Worm (Caenorhabditis elegans) whole organism, early embryonic: ENCODE data around the gene gtf-2H5.

Experiments used
- B0310.2 ChIP-seq: sonication (generic microtip); optimal IDR thresholded peaks from 2 replicates; lab custom pipeline; 2016; ENCODE audit warnings: mild to moderate bottlenecking, missing genetic modification characterization, missing compliant biosample characterization
- F13C5.2 ChIP-seq: sonication (generic microtip); optimal IDR thresholded peaks from 2 replicates; lab custom pipeline; 2017; ENCODE audit warnings: mild to moderate bottlenecking, missing genetic modification characterization, inconsistent platforms, missing compliant biosample characterization
- aly-1 ChIP-seq: sonication (generic microtip); optimal IDR thresholded peaks from 2 replicates; lab custom pipeline; 2016; ENCODE audit warnings: missing genetic modification characterization, missing compliant biosample characterization
- ama-1 ChIP-seq: fragments of 150-350 bp; optimal IDR thresholded peaks from 2 replicates; lab custom pipeline; 2014
- ceh-13 ChIP-seq: fragments of 200-800 bp; sonication (Bioruptor generic); optimal IDR thresholded peaks from 2 replicates; lab custom pipeline; 2018; ENCODE audit warnings: mild to moderate bottlenecking, missing genetic modification characterization, missing compliant biosample characterization
- ceh-36 ChIP-seq: sonication (generic microtip); optimal IDR thresholded peaks from 2 replicates; lab custom pipeline; 2016; ENCODE audit warnings: missing genetic modification characterization, inconsistent platforms, missing compliant biosample characterization
- ets-7 ChIP-seq: sonication (generic microtip); optimal IDR thresholded peaks from 2 replicates; lab custom pipeline; 2016; ENCODE audit warnings: missing genotype, missing genetic modification characterization, missing compliant biosample characterization
- flt-1 ChIP-seq: fragments of 200-800 bp; sonication (Bioruptor generic); IDR thresholded peaks from 2 replicates; pipeline ENCODE4 v1.3.6; 2022; ENCODE audit warnings: missing genetic modification characterization, missing compliant biosample characterization
- hmbx-1 ChIP-seq: sonication (generic microtip); optimal IDR thresholded peaks from 2 replicates; lab custom pipeline; 2016; ENCODE audit warnings: mild to moderate bottlenecking, missing genetic modification characterization, missing compliant biosample characterization
- hmg-4 ChIP-seq: fragments of 200-800 bp; sonication (Bioruptor generic); optimal IDR thresholded peaks from 2 replicates; lab custom pipeline; 2018; ENCODE audit warnings: mild to moderate bottlenecking, missing genetic modification characterization, missing compliant biosample characterization
- hnd-1 ChIP-seq: sonication (generic microtip); optimal IDR thresholded peaks from 2 replicates; lab custom pipeline; 2016; ENCODE audit warnings: missing genetic modification characterization, missing compliant biosample characterization
- pes-1 ChIP-seq: fragments of 200-800 bp; sonication (Bioruptor generic); IDR thresholded peaks from 2 replicates; pipeline ENCODE4 v1.3.6; 2022; ENCODE audit warnings: missing genetic modification reagents, missing genetic modification characterization, missing compliant biosample characterization
- scrt-1 ChIP-seq: fragments of 200-800 bp; sonication (Bioruptor generic); IDR thresholded peaks from 2 replicates; pipeline ENCODE4 v1.3.6; 2022; ENCODE audit warnings: missing genetic modification characterization, missing compliant biosample characterization
- sea-1 ChIP-seq: fragments of 200-800 bp; sonication (Bioruptor generic); conservative IDR thresholded peaks from 2 replicates; pipeline ENCODE4 v1.3.6; 2022; ENCODE audit warnings: missing genetic modification characterization, missing compliant biosample characterization
- tbx-11 ChIP-seq: fragments of 200-800 bp; sonication (Bioruptor generic); IDR thresholded peaks from 2 replicates; pipeline ENCODE4 v1.3.6; 2022; ENCODE audit warnings: missing genetic modification characterization, missing compliant biosample characterization
- tbx-37 ChIP-seq: fragments of 200-800 bp; sonication (Bioruptor generic); conservative IDR thresholded peaks from 2 replicates; pipeline ENCODE4 v1.3.6; 2022; ENCODE audit warnings: missing genetic modification reagents, missing genetic modification characterization, missing compliant biosample characterization
- tra-4 ChIP-seq: sonication (generic microtip); optimal IDR thresholded peaks from 2 replicates; lab custom pipeline; 2017; ENCODE audit warnings: missing genetic modification characterization, missing compliant biosample characterization

The gtf-2H5 gene

ce11 chrIII:605415-606054 is 28.2 kb upstream of the gtf-2H5 start, which contains the start of the genes Y55B1AR.4 and ttr-7:
TSS of gene Y55B1AR.4 (minus strand) at chrIII:605515.
TSS of gene ttr-7 (plus strand) at chrIII:606004.
- TF ChIP-seq ama-1 (lab: Kevin White, UChicago): no peak
- TF ChIP-seq ceh-36 (tag; lab: Kevin White, UChicago): no peak
- no peak for TF ChIP-seq pes-1
- no peak for TF ChIP-seq F13C5.2 (tag; lab: Kevin White, UChicago)
- TF ChIP-seq tbx-37 (GFP tag; lab: Robert Waterston, UW): no peak
- TF ChIP-seq ceh-13 (GFP tag; lab: Kevin White, UChicago): no peak
- TF ChIP-seq aly-1 (tag; lab: Kevin White, UChicago): no peak
- TF ChIP-seq tra-4 (tag; lab: Kevin White, UChicago): no peak
- TF ChIP-seq scrt-1: no peak
- no peak for TF ChIP-seq hnd-1
- TF ChIP-seq flt-1 (GFP tag; lab: Robert Waterston, UW): no peak
- no peak for TF ChIP-seq B0310.2
- TF ChIP-seq tbx-11: no peak
- TF ChIP-seq ets-7 (tag; lab: Kevin White, UChicago): no peak
- TF ChIP-seq hmbx-1 (tag; lab: Kevin White, UChicago): no peak
- no peak for TF ChIP-seq sea-1
- TF ChIP-seq hmg-4 (GFP tag; lab: Kevin White, UChicago): no peak

ce11 chrIII:600316-600932 is 23.1 kb upstream of the gtf-2H5 start, which contains the start of gene lec-6:
TSS of gene lec-6 (minus strand) at chrIII:600366.
- TF ChIP-seq F13C5.2 (tag; lab: Kevin White, UChicago): no peak
- no peak for TF ChIP-seq hmbx-1 (tag; lab: Kevin White, UChicago)
- TF ChIP-seq hmg-4 (GFP tag; lab: Kevin White, UChicago): no peak
- no peak for TF ChIP-seq pes-1

DNA sequence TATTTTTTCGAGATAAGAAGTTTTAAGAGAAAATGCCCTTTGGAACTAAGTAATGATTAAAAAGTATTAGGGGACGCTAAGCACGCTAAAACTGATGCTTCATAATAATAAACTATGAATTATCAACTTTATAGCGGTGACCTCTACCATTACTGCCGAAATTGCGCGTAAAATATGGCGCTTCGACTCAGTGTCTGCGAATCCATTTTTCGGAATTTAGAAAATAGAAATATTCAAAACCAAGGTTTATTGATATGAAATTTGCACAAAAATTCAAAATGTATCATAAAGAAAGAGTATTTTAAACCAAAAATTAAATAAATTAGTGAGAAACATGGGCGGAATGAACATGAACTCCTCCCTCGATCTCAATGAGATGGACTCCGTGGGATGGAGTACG is 21.9 kb upstream of the gtf-2H5 start:
- no peak for TF ChIP-seq flt-1 (GFP tag; lab: Robert Waterston, UW)
- TF ChIP-seq hnd-1: no peak
- TF ChIP-seq ets-7 (tag; lab: Kevin White, UChicago): no peak
- TF ChIP-seq ceh-36 (tag; lab: Kevin White, UChicago): no peak
- TF ChIP-seq tbx-37 (GFP tag; lab: Robert Waterston, UW): no peak
- TF ChIP-seq tra-4 (tag; lab: Kevin White, UChicago): no peak
- TF ChIP-seq ceh-13 (GFP tag; lab: Kevin White, UChicago): no peak
- no peak for TF ChIP-seq aly-1 (tag; lab: Kevin White, UChicago)
- no peak for TF ChIP-seq sea-1
- no peak for TF ChIP-seq tbx-11
- TF ChIP-seq scrt-1: no peak
- no peak for TF ChIP-seq pes-1
- TF ChIP-seq hmbx-1 (tag; lab: Kevin White, UChicago): no peak
- TF ChIP-seq hmg-4 (GFP tag; lab: Kevin White, UChicago): no peak
- TF ChIP-seq F13C5.2 (tag; lab: Kevin White, UChicago): no peak
- no peak for TF ChIP-seq ama-1 (lab: Kevin White, UChicago)
- no peak for TF ChIP-seq B0310.2

DNA sequence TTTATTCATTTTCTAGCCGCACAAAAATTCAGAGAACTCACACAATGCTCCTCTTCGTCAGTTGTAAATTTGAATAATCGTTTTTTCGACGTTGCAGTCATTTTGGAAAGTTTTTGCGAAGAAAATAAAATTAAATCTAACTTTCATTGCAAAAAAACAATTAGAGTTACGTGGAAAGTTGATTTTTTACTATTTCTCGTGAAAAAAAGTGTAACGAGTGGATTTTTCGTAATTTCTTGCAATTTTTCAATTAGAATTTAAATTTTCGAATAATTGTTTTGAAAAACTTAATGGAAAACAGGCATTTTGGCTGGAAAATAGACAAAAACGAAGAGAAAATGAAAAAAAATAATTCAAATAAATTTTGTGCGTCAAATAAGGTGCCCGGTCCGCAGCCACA is 21.3 kb upstream of the gtf-2H5 start, which contains the start of gene Y55B1AR.2:
Gene Y55B1AR.2 (minus strand): TSS at position 101 of the 400 bp plus-strand sequence.
- TF ChIP-seq tbx-11 (no peak), tbx-37 (GFP tag; lab: Robert Waterston, UW) (no peak), sea-1 (no peak), ceh-36 (tag; lab: Kevin White, UChicago) (no peak), hmbx-1 (tag; lab: Kevin White, UChicago) (no peak), B0310.2 (no peak), hmg-4 (GFP tag; lab: Kevin White, UChicago) (no peak)

ce11 chrIII:598168-598567 is 20.8 kb upstream of the gtf-2H5 start:
- TF ChIP-seq hnd-1 (no peak), tbx-11 (no peak), flt-1 (GFP tag; lab: Robert Waterston, UW) (no peak), tra-4 (tag; lab: Kevin White, UChicago) (no peak), ceh-36 (tag; lab: Kevin White, UChicago) (no peak), F13C5.2 (tag; lab: Kevin White, UChicago) (no peak), tbx-37 (GFP tag; lab: Robert Waterston, UW) (no peak), pes-1 (no peak), ets-7 (tag; lab: Kevin White, UChicago) (no peak), hmg-4 (GFP tag; lab: Kevin White, UChicago) (no peak), sea-1 (no peak), B0310.2 (no peak), hmbx-1 (tag; lab: Kevin White, UChicago) (no peak), ceh-13 (GFP tag; lab: Kevin White, UChicago) (no peak), ama-1 (lab: Kevin White, UChicago) (no peak), aly-1 (tag; lab: Kevin White, UChicago) (no peak), scrt-1 (no peak)

ce11 chrIII:595449-595848 is 18.1 kb upstream of the gtf-2H5 start:
- TF ChIP-seq tra-4 (tag; lab: Kevin White, UChicago): no peak

DNA sequence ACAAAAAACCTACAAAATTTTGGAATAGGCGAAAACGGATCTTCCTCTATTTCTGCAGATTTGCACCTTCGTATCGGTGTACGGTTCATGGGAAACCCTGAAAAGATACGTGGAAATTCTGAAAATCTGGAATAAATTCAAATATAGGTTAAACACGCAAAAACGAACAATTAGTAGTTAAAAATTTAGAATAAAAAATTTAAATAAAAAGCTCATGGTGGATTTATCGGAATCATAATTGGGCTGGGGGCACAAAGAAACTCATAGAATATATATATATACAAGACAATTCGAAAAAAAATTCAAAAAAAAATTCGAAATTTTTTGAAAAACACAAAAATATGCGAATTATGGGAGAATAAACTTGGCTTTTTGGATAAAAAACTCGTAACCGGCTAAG is 9.6 kb upstream of the gtf-2H5 start, which contains the start of gene helq-1:
Gene helq-1 (minus strand): TSS at position 101 of the 400 bp plus-strand sequence.
- TF ChIP-seq F13C5.2 (tag; lab: Kevin White, UChicago) (no peak), flt-1 (GFP tag; lab: Robert Waterston, UW) (no peak), hmg-4 (GFP tag; lab: Kevin White, UChicago) (no peak), ets-7 (tag; lab: Kevin White, UChicago) (no peak), hnd-1 (no peak), tbx-37 (GFP tag; lab: Robert Waterston, UW) (no peak), hmbx-1 (tag; lab: Kevin White, UChicago) (no peak), scrt-1 (no peak), tra-4 (tag; lab: Kevin White, UChicago) (no peak), ceh-13 (GFP tag; lab: Kevin White, UChicago) (no peak), B0310.2 (no peak), aly-1 (tag; lab: Kevin White, UChicago) (no peak), pes-1 (no peak), ceh-36 (tag; lab: Kevin White, UChicago) (no peak)
